Fruit fly (Drosophila melanogaster): ENCODE measurements around the gene CG8927.
A peak's percentile ranks its signal among the peaks of the same experiment; 100 is the strongest.

CG8927 gene

DNA sequence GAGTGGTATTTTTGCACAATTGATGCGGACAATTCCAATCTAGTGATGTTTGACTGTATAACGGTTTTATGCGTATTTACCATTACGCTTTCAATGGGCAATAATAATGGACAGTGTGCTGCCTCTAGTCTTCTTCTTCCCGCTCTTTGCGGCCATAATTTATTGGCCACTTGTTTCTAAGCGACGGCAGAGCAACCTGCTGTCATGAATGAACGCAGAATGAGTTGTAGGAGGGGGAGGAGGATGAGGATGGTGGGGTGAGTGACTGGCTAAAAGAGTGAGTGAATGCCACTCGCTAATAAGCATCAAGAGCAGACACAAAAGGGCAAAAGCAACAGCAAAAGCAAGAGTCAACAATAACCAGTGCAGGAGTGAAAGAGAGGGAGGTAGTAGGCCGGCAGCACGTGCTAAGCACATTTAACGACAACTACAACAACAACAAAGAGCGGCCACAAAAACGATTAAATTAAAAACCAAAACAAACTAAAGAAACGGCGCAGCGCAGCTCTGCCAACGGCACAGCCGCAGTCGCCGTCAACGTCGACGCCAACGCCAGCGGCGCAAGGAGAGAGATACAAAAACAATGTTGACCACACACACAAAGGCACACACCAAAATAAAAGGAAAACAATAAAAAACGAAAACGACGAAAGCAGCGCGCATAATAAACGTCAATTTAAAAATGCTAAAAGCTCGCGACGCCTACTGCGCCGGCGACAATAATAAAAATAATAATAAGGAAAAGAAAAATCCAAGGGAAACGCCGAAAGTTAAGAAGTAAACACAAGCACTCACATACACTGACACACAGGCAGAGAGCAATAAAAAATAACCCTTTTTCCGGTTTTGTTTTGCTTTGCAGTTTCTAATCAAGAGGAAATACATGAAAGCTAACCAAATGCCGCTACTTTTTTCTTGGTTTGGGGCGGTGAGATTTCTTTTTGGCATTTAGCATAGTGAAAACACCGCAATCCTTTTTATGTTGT, 48.2 kb downstream of the CG8927 start (continued):
- TF ChIP-seq HmgZ (tag; optimal IDR thresholded peaks at IDR 0.05) (no peak), CG2202 (tag; optimal IDR thresholded peaks at IDR 0.05) (no peak), CG15479 (GFP tag; optimal IDR thresholded peaks at IDR 0.05) (no peak), tll (GFP tag; optimal IDR thresholded peaks at IDR 0.05) (peak in 1 of 2 experiments; percentile 7), CG1602 (GFP tag; optimal IDR thresholded peaks at IDR 0.05) (no peak)

DNA sequence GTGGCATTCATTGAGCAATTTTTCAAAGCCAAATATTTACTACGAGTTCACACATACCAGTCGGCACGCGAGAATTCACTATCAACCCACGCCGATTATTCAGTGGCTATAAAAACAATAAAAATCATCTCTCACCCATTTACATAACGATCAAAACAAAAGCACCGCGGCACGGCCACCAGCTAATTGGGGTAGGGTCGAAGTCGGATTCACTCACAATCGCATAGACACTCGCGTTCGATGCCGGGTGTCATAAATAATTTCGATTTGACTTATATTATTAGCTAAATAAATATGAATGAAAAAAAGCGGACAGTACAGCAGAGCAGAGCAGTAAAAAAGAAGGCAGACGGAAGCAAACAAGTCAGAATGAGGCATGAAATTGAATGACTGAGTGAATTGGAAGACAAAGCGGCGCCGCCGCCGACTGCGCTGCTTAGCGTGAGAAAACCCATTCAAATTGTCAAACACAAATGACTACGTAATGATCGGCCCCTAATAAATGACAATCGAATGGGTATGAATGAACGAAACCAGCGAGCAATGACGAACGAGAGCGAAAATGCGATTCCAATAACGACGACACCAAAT, 49.4 kb downstream of the CG8927 start:
- no peak for TF ChIP-seq CG32772 (GFP tag; IDR thresholded peaks at IDR 0.05)
- TF ChIP-seq chm (GFP tag; IDR thresholded peaks at IDR 0.05), result no peak
- no peak for TF ChIP-seq Tbp (GFP tag; optimal IDR thresholded peaks at IDR 0.05)
- no peak for TF ChIP-seq Hr51 (GFP tag; optimal IDR thresholded peaks at IDR 0.05)
- TF ChIP-seq pho (GFP tag; optimal IDR thresholded peaks at IDR 0.05), result no peak
- no peak for TF ChIP-seq Atf-2 (GFP tag; optimal IDR thresholded peaks at IDR 0.05)
- no peak for TF ChIP-seq Dref (GFP tag; IDR thresholded peaks at IDR 0.05)
- TF ChIP-seq HmgZ (tag; optimal IDR thresholded peaks at IDR 0.05), result peak; percentile 36
- TF ChIP-seq jing (GFP tag; optimal IDR thresholded peaks at IDR 0.05), result no peak
- peak; percentile 4 for TF ChIP-seq org-1 (GFP tag; optimal IDR thresholded peaks at IDR 0.05)
- no peak for TF ChIP-seq Ets97D (GFP tag; optimal IDR thresholded peaks at IDR 0.05)
- no peak for TF ChIP-seq fru (optimal IDR thresholded peaks at IDR 0.05)
- no peak for TF ChIP-seq CG9797 (GFP tag; optimal IDR thresholded peaks at IDR 0.05)
- no peak for TF ChIP-seq E2f2 (GFP tag; IDR thresholded peaks at IDR 0.05)
- TF ChIP-seq dmrt99B (tag; optimal IDR thresholded peaks at IDR 0.05), result no peak
- TF ChIP-seq hbn (GFP tag; IDR thresholded peaks at IDR 0.05; ENCODE audit: partially characterized antibody), result no peak
- peak; percentile 73 for TF ChIP-seq Vsx1 (GFP tag; optimal IDR thresholded peaks at IDR 0.05)
- TF ChIP-seq Dll (GFP tag; IDR thresholded peaks at IDR 0.05; ENCODE audit: partially characterized antibody), result no peak
- no peak for TF ChIP-seq jigr1 (GFP tag; IDR thresholded peaks at IDR 0.05)
- TF ChIP-seq CG15601 (tag; optimal IDR thresholded peaks at IDR 0.05), result no peak
- no peak for TF ChIP-seq Doc3 (GFP tag; IDR thresholded peaks at IDR 0.05; ENCODE audit: partially characterized antibody)
- no peak for TF ChIP-seq CG8290 (GFP tag; optimal IDR thresholded peaks at IDR 0.05)
- peak in 1 of 2 experiments; percentile 4 for TF ChIP-seq CG8290 (tag; optimal IDR thresholded peaks at IDR 0.05)
- TF ChIP-seq Ets65A (GFP tag), result no peak
- TF ChIP-seq exex (tag; optimal IDR thresholded peaks at IDR 0.05), result peak; percentile 63
- TF ChIP-seq hb (GFP tag; IDR thresholded peaks at IDR 0.05; ENCODE audit: partially characterized antibody), result no peak
- no peak for TF ChIP-seq odd (GFP tag; optimal IDR thresholded peaks at IDR 0.05)
- peak; percentile 32 for TF ChIP-seq Deaf1 (tag; optimal IDR thresholded peaks at IDR 0.05)
- no peak for TF ChIP-seq tup (GFP tag; optimal IDR thresholded peaks at IDR 0.05)
- TF ChIP-seq CG10462 (GFP tag; optimal IDR thresholded peaks at IDR 0.05), result no peak
- no peak for TF ChIP-seq tio (GFP tag; optimal IDR thresholded peaks at IDR 0.05)
- no peak for TF ChIP-seq wdn (GFP tag; IDR thresholded peaks at IDR 0.05)
- TF ChIP-seq CG11560 (tag; IDR thresholded peaks at IDR 0.05), result no peak
- TF ChIP-seq fu2 (GFP tag; optimal IDR thresholded peaks at IDR 0.05), result no peak
- no peak for TF ChIP-seq Fer1 (GFP tag; optimal IDR thresholded peaks at IDR 0.05)
- no peak for TF ChIP-seq CG34224 (GFP tag; IDR thresholded peaks at IDR 0.05; ENCODE audit: partially characterized antibody)
- peak; percentile 3 for TF ChIP-seq zfh2 (GFP tag; optimal IDR thresholded peaks at IDR 0.05)
- peak; percentile 6 for TF ChIP-seq CG1233 (GFP tag; optimal IDR thresholded peaks at IDR 0.05)
- no peak for TF ChIP-seq tx (GFP tag; optimal IDR thresholded peaks at IDR 0.05)
- peak; percentile 0 for TF ChIP-seq CG3281 (GFP tag; optimal IDR thresholded peaks at IDR 0.05)
- TF ChIP-seq al (GFP tag; IDR thresholded peaks at IDR 0.05), result no peak
- no peak for TF ChIP-seq CG11504 (tag; optimal IDR thresholded peaks at IDR 0.05)
- TF ChIP-seq gro (GFP tag; optimal IDR thresholded peaks at IDR 0.05), result peak; percentile 91
